Worm (Caenorhabditis elegans) whole organism, mixed stage, embryonic: Measurements from ENCODE around the gene nas-17.
"Not testable (repeated sequence)": the region's sequence is repeated elsewhere in the genome, so short reads cannot be mapped to it uniquely, and the experiment has no call there.

Source experiments
- bed-3 ChIP-seq: fragments of 200-800 bp; sonication (Bioruptor generic); optimal IDR thresholded peaks from 3 replicates; lab custom pipeline; 2018; ENCODE audit warnings: mild to moderate bottlenecking, missing genetic modification characterization, moderate library complexity, missing compliant biosample characterization
- blmp-1 ChIP-seq: fragments of 150-350 bp; optimal IDR thresholded peaks from 2 replicates; lab custom pipeline; 2014; ENCODE audit warnings: missing biosample characterization, missing genetic modification characterization
- ceh-39 ChIP-seq: fragments of 150-350 bp; optimal IDR thresholded peaks from 2 replicates; lab custom pipeline; 2014; ENCODE audit warnings: missing biosample characterization, missing genetic modification characterization
- ceh-43 ChIP-seq: fragments of 200-800 bp; sonication (Bioruptor generic); optimal IDR thresholded peaks from 2 replicates; lab custom pipeline; 2018; ENCODE audit warnings: mild to moderate bottlenecking, missing genetic modification characterization, moderate library complexity, missing compliant biosample characterization
- ceh-83 ChIP-seq: fragments of 200-800 bp; sonication (Bioruptor generic); optimal IDR thresholded peaks from 2 replicates; lab custom pipeline; 2018; ENCODE audit warnings: mild to moderate bottlenecking, missing genetic modification characterization, missing compliant biosample characterization
- ces-1 ChIP-seq: fragments of 150-350 bp; optimal IDR thresholded peaks from 2 replicates; lab custom pipeline; 2014; ENCODE audit warnings: missing biosample characterization, missing genetic modification reagents, missing genetic modification characterization
- cnd-1 ChIP-seq: fragments of 200-800 bp; sonication (Bioruptor generic); optimal IDR thresholded peaks from 2 replicates; lab custom pipeline; 2018; ENCODE audit warnings: mild to moderate bottlenecking, missing genetic modification characterization, missing compliant biosample characterization
- drap-1 ChIP-seq: fragments of 200-800 bp; sonication (Bioruptor generic); optimal IDR thresholded peaks from 3 replicates; lab custom pipeline; 2018; ENCODE audit warnings: mild to moderate bottlenecking, missing genetic modification characterization, missing compliant biosample characterization
- elt-3 ChIP-seq: fragments of 150-350 bp; optimal IDR thresholded peaks from 2 replicates; lab custom pipeline; 2014; ENCODE audit warnings: missing biosample characterization, missing genetic modification characterization
- flh-1 ChIP-seq: fragments of 200-800 bp; sonication (Bioruptor generic); optimal IDR thresholded peaks from 2 replicates; lab custom pipeline; 2018; ENCODE audit warnings: mild to moderate bottlenecking, missing genetic modification characterization, moderate library complexity, missing compliant biosample characterization
- ham-2 ChIP-seq: fragments of 200-800 bp; sonication (Bioruptor generic); optimal IDR thresholded peaks from 2 replicates; lab custom pipeline; 2018; ENCODE audit warnings: mild to moderate bottlenecking, missing genetic modification characterization, missing compliant biosample characterization
- hlh-1 ChIP-seq: fragments of 150-350 bp; optimal IDR thresholded peaks from 2 replicates; lab custom pipeline; 2014; ENCODE audit warnings: missing biosample characterization, missing genetic modification reagents, missing genetic modification characterization
- lin-13 ChIP-seq: fragments of 150-350 bp; optimal IDR thresholded peaks from 2 replicates; lab custom pipeline; 2014; ENCODE audit warnings: missing biosample characterization, missing genetic modification characterization
- lin-32 ChIP-seq: fragments of 200-800 bp; sonication (Bioruptor generic); optimal IDR thresholded peaks from 2 replicates; lab custom pipeline; 2018; ENCODE audit warnings: mild to moderate bottlenecking, missing genetic modification characterization, missing compliant biosample characterization
- lsy-2 ChIP-seq: fragments of 150-350 bp; optimal IDR thresholded peaks from 2 replicates; lab custom pipeline; 2014; ENCODE audit warnings: missing biosample characterization, missing genetic modification characterization
- mep-1 ChIP-seq: fragments of 150-350 bp; optimal IDR thresholded peaks from 2 replicates; lab custom pipeline; 2017; ENCODE audit warnings: missing biosample characterization, missing genetic modification reagents, missing genetic modification characterization, inconsistent platforms
- mls-2 ChIP-seq: sonication (generic microtip); optimal IDR thresholded peaks from 2 replicates; lab custom pipeline; 2016; ENCODE audit warnings: mild to moderate bottlenecking, missing genetic modification characterization, moderate library complexity, missing compliant biosample characterization
- nhr-2 ChIP-seq: fragments of 150-350 bp; optimal IDR thresholded peaks from 2 replicates; lab custom pipeline; 2014; ENCODE audit warnings: missing biosample characterization, missing genetic modification characterization
- nhr-76 ChIP-seq: sonication (generic microtip); optimal IDR thresholded peaks from 2 replicates; lab custom pipeline; 2017; ENCODE audit warnings: missing biosample characterization, missing genetic modification characterization
- pha-4 ChIP-seq: fragments of 150-350 bp; optimal IDR thresholded peaks from 2 replicates; lab custom pipeline; 2018; ENCODE audit warnings: missing biosample characterization, missing genetic modification reagents, missing genetic modification characterization
- sem-2 ChIP-seq: fragments of 200-800 bp; sonication (Bioruptor generic); optimal IDR thresholded peaks from 2 replicates; lab custom pipeline; 2018; ENCODE audit warnings: mild to moderate bottlenecking, missing genetic modification characterization, missing compliant biosample characterization
- snpc-4 ChIP-seq: fragments of 150-350 bp; optimal IDR thresholded peaks from 2 replicates; lab custom pipeline; 2014; ENCODE audit warnings: missing biosample characterization, missing genetic modification characterization
- sptf-1 ChIP-seq: sonication (generic microtip); optimal IDR thresholded peaks from 2 replicates; lab custom pipeline; 2017; ENCODE audit warnings: mild to moderate bottlenecking, missing genetic modification characterization, moderate library complexity, missing compliant biosample characterization
- tbx-8 ChIP-seq: fragments of 200-800 bp; sonication (Bioruptor generic); optimal IDR thresholded peaks from 2 replicates; lab custom pipeline; 2018; ENCODE audit warnings: mild to moderate bottlenecking, missing genetic modification characterization, moderate library complexity, missing compliant biosample characterization
- unc-120 ChIP-seq: sonication (generic microtip); optimal IDR thresholded peaks from 2 replicates; lab custom pipeline; 2017; ENCODE audit warnings: missing genetic modification characterization, missing compliant biosample characterization; ENCODE audit not compliant: poor library complexity, severe bottlenecking
- unc-39 ChIP-seq: fragments of 150-350 bp; optimal IDR thresholded peaks from 2 replicates; lab custom pipeline; 2014; ENCODE audit warnings: missing biosample characterization, missing genetic modification characterization
- unc-62 ChIP-seq: fragments of 150-350 bp; optimal IDR thresholded peaks from 2 replicates; lab custom pipeline; 2014; ENCODE audit warnings: missing biosample characterization, missing genetic modification reagents, missing genetic modification characterization

The nas-17 gene

ce11 chrV:11392020-11392419 lies 6.7 kb upstream of the nas-17 start, which contains the start of gene nas-16:
TSS of gene nas-16 (plus strand) at chrV:11392320.
- TF ChIP-seq lsy-2 (tag; lab: Kevin White, UChicago), result no peak
- TF ChIP-seq lin-32 (GFP tag; lab: Kevin White, UChicago), result no peak
- TF ChIP-seq mls-2, result no peak
- TF ChIP-seq unc-62, result no peak
- no peak for TF ChIP-seq ceh-83 (GFP tag; lab: Kevin White, UChicago)
- no peak for TF ChIP-seq unc-39 (tag; lab: Kevin White, UChicago)
- no peak for TF ChIP-seq sem-2 (GFP tag; lab: Kevin White, UChicago)
- TF ChIP-seq nhr-76 (tag; lab: Kevin White, UChicago), result no peak
- no peak for TF ChIP-seq mep-1 (tag; lab: Kevin White, UChicago)
- TF ChIP-seq unc-120, result no peak
- TF ChIP-seq pha-4 (tag; lab: Kevin White, UChicago), result no peak
- no peak for TF ChIP-seq snpc-4 (tag; lab: Kevin White, UChicago)

ce11 chrV:11395024-11395423 lies 3.7 kb upstream of the nas-17 start, which contains the start of gene K03B8.4:
TSS of gene K03B8.4 (minus strand) at chrV:11395124.
- TF ChIP-seq pha-4 (tag; lab: Kevin White, UChicago); unc-62; lin-32 (GFP tag; lab: Kevin White, UChicago): not testable (repeated sequence)

- TF ChIP-seq blmp-1 (tag; lab: Kevin White, UChicago); tbx-8 (GFP tag; lab: Kevin White, UChicago); ceh-39 (tag; lab: Kevin White, UChicago): not testable (repeated sequence)
Measured at ce11 chrV:11396134-11396533, 2.6 kb upstream of the nas-17 start, which contains the start of gene nas-18. TSS of gene nas-18 (plus strand) at chrV:11396434.

ce11 chrV:11402610-11403009 lies 3.9 kb downstream of the nas-17 start, which contains the start of gene nas-19:
TSS of gene nas-19 (minus strand) at chrV:11402710.
- TF ChIP-seq lin-32 (GFP tag; lab: Kevin White, UChicago) (no peak), cnd-1 (tag; lab: Kevin White, UChicago) (no peak), nhr-76 (tag; lab: Kevin White, UChicago) (no peak), unc-62 (no peak), ceh-43 (GFP tag; lab: Kevin White, UChicago) (no peak), bed-3 (GFP tag; lab: Kevin White, UChicago) (no peak), nhr-2 (tag; lab: Kevin White, UChicago) (no peak), ceh-39 (tag; lab: Kevin White, UChicago) (no peak), drap-1 (no peak), mls-2 (no peak), sptf-1 (tag; lab: Kevin White, UChicago) (no peak)

ce11 chrV:11403059-11403458 lies 4.3 kb downstream of the nas-17 start:
- TF ChIP-seq unc-120, result no peak

- TF ChIP-seq sptf-1 (tag; lab: Kevin White, UChicago) (no peak), lin-13 (no peak), cnd-1 (tag; lab: Kevin White, UChicago) (no peak), nhr-2 (tag; lab: Kevin White, UChicago) (no peak), flh-1 (GFP tag; lab: Kevin White, UChicago) (no peak), unc-39 (tag; lab: Kevin White, UChicago) (no peak), ceh-43 (GFP tag; lab: Kevin White, UChicago) (no peak), nhr-76 (tag; lab: Kevin White, UChicago) (no peak), ces-1 (GFP tag; lab: Kevin White, UChicago) (no peak), ceh-83 (GFP tag; lab: Kevin White, UChicago) (no peak), unc-62 (no peak), pha-4 (tag; lab: Kevin White, UChicago) (no peak), unc-120 (no peak), ham-2 (GFP tag; lab: Kevin White, UChicago) (no peak), hlh-1 (tag; lab: Kevin White, UChicago) (no peak), bed-3 (GFP tag; lab: Kevin White, UChicago) (no peak), snpc-4 (tag; lab: Kevin White, UChicago) (no peak), elt-3 (tag; lab: Kevin White, UChicago) (no peak)
Measured at ce11 chrV:11403702-11404101, 5.0 kb downstream of the nas-17 start.
